Fruit fly (Drosophila melanogaster): Measurements from ENCODE around the gene CG2889.

CG2889 gene

DNA sequence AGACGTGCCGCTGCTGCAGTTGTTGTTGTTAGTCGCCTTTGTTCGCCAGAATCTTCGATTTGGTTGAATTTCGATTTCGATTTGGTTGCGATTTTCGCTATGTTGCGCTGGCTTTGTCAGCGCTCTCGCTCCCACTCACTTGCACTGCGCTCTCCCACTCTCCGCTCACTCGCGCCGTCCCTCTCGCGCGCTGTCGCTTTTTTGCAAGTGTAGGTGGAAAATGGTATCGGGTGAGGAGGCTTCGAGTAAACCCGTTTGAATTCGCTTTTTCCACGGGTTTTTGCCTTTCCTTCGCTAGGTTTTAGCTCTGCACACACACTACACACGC, 439 bp downstream of the CG2889 start:
- TF ChIP-seq OdsH (GFP tag; optimal IDR thresholded peaks at IDR 0.05) (no peak), Dif (GFP tag; optimal IDR thresholded peaks at IDR 0.05; ENCODE audit: partially characterized antibody) (peak; percentile 32)

DNA sequence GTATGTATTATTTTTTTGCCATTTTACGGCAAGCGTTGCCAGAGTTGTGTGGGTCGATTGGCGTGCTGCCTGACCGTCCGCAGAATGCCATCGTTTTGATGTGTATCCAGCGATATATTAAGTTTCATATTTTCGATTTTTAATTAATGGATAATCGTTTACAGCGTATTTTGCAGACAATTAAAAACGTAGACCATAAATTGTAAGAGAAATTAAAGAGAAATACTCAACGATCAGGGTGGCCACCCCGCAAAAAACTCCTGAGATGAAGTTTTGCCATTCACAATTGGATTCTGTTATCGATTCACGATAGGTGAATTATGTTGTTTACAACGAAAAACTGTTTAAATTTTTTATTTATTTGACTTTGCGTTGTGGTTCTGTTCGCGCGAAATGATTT, 887 bp downstream of the CG2889 start, which contains the start of gene nocte:
TSS of gene nocte (minus strand) at position 51 of the 400 bp plus-strand sequence.
- TF ChIP-seq HLH106 (tag; optimal IDR thresholded peaks at IDR 0.05) (peak; percentile 16), foxo (GFP tag; optimal IDR thresholded peaks at IDR 0.05) (peak in 1 of 2 experiments; percentile 32), ey (GFP tag; optimal IDR thresholded peaks at IDR 0.05) (peak; percentile 1), jim (GFP tag; optimal IDR thresholded peaks at IDR 0.05) (no peak), dmrt93B (GFP tag; optimal IDR thresholded peaks at IDR 0.05) (no peak), woc (GFP tag; optimal IDR thresholded peaks at IDR 0.05) (no peak), lola (GFP tag; optimal IDR thresholded peaks at IDR 0.05) (no peak), Jra (GFP tag; optimal IDR thresholded peaks at IDR 0.05) (no peak), Hr83 (GFP tag; optimal IDR thresholded peaks at IDR 0.05; ENCODE audit: poor library complexity, severe bottlenecking) (no peak)

DNA sequence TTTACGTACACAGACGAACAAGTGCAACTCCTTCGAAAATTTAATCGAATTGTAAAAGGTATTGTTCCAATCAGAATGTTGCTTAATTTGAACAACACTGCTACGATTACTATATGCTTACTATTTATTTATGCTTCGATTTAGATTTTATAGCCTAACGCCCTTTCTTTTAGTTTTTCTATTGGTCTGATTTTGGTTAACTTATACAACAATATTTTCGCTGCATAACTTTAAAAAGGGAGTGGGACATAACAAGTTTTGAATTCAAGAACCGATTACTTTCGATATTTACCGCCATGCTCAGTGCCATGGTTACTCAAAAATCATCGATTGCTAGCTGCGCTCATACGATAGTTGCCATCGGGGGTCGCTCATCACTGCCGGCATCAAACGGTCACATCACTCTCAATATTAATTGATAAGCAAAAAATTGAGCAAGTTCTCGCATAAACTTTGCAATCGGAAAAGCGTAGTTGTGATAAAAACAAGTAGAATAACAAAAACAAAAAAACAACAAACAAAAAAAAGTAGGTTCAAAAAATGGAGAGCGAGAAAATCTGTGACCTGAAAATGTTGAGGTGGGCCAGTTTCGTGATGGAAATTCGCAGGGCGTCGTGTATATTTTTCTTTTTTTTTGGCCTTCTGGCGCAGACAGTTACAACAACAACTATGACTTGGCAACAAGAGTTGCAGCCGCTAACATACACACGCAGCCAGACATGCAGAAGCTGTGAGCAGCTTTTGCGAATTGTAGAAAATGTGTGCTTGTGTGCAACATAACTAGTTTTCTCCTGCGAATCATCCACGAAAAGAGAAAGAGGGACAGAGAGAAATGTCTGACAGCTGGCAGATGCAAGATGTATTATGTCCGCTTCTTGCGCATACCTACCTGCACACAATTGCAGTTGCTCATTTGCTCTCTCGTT, 5.0 kb downstream of the CG2889 start, which contains the start of the genes CG2887 and PPP4R2r:
TSS of gene CG2887 (minus strand) at position 51 of the 926 bp plus-strand sequence.
TSS of gene PPP4R2r (plus strand) at position 396 of the 926 bp plus-strand sequence.
- TF ChIP-seq psq (GFP tag; optimal IDR thresholded peaks at IDR 0.05) (peak; percentile 36), N (GFP tag; optimal IDR thresholded peaks at IDR 0.05) (no peak), Jra (GFP tag; optimal IDR thresholded peaks at IDR 0.05) (peak; percentile 39), CrebA (GFP tag; optimal IDR thresholded peaks at IDR 0.05; ENCODE audit: borderline replicate concordance) (no peak), Hr83 (GFP tag; optimal IDR thresholded peaks at IDR 0.05; ENCODE audit: poor library complexity, severe bottlenecking) (no peak)

DNA sequence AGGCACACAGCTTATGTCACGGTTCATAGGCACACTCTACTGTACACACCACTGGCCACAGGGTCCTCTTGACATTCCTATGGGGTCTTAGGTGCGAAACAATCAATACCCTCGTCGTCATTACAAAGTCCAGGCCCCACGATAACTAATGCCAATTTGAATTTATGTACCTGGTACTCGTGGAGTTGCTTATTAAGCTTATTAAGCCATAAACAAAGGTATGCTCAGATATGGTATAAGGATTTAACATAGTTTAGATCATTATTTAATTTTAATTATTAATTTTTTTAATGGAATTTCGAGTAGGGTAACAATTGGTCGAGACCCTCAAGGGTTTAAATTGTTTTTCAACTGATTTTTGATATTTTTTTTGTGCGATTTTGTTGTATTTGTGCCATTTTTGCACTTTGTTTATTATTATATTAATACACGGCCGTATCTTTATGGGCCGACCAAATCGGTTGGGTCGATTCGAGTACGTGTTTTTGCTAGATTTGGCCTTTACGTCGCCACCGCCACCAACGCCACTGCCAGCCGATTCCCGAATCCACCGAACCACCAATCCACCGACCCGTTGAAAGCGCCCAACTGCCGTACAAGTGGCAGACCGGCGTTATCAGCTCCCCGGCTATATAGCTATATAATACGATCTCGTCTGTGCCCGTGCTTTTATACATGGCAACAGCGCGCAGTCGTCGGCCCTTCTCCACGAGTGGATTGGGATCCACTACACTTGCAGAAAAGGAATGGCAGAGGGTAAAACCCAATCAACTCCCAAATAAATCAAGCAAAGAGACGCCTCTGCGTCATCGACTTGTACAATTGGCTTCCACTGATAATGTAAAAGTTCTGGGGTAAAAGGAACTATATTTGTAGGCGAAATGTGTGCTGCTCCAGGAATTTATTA, 10.7 kb downstream of the CG2889 start:
- TF ChIP-seq Rel (GFP tag; optimal IDR thresholded peaks at IDR 0.05) (no peak), Rel (tag; optimal IDR thresholded peaks at IDR 0.05) (peak; percentile 58), HLH106 (tag; optimal IDR thresholded peaks at IDR 0.05) (peak; percentile 3), woc (GFP tag; optimal IDR thresholded peaks at IDR 0.05) (peak; percentile 3), h (GFP tag; optimal IDR thresholded peaks at IDR 0.05) (peak; percentile 9), pan (optimal IDR thresholded peaks at IDR 0.05) (no peak)

DNA sequence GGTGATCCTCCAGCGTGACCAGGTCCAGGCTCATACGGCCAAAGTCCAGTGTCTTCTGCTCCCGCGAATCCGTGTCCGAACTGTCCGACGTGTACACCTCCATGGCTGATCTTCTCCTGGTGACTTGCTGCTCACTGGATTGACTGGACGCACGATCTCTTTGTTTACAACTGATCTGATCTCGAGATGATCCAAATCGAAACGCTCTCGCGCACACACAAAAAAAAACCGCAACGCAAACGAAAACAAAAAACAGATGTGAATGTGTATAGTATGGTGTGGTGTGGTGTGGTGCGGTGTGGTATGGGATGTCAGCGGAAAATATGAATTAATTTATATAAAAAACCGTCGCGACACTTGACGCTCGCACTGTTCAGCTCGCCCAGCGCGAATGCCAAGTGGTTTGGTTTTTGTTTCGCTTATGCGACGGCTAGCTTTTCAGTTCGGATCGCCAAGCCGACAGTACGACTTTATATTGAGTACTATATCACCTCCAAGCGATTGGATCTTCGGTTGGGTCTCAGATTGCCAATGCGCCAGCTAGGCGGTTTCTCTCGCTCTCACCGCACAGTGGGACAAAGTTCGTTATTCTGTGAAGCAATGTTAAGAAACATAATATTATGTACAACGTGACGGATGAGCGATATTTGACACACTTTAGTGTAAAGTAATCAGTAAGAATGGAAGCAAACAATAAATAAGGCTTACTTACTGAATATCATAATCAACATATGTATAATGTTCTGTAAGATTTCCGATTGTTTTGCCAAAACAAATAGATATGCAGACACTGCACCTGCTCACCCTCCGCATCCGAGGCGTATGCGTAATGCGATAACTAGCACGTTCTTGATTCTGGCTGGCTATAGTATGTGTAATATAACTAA, 12.6 kb downstream of the CG2889 start:
- TF ChIP-seq Rel (GFP tag; optimal IDR thresholded peaks at IDR 0.05) (peak; percentile 38), Rel (tag; optimal IDR thresholded peaks at IDR 0.05) (no peak), HLH106 (tag; optimal IDR thresholded peaks at IDR 0.05) (peak; percentile 67), Abd-B (GFP tag; optimal IDR thresholded peaks at IDR 0.05) (no peak), br (GFP tag; optimal IDR thresholded peaks at IDR 0.05) (peak; percentile 52), ey (GFP tag; optimal IDR thresholded peaks at IDR 0.05) (peak; percentile 71), CG9705 (GFP tag; optimal IDR thresholded peaks at IDR 0.05) (no peak), usp (GFP tag; optimal IDR thresholded peaks at IDR 0.05) (no peak), OdsH (GFP tag; optimal IDR thresholded peaks at IDR 0.05) (peak; percentile 64), fru (GFP tag; optimal IDR thresholded peaks at IDR 0.05) (peak; percentile 84), sv (GFP tag; optimal IDR thresholded peaks at IDR 0.05) (peak; percentile 39), brk (GFP tag; optimal IDR thresholded peaks at IDR 0.05) (peak; percentile 63), CrebA (GFP tag; optimal IDR thresholded peaks at IDR 0.05; ENCODE audit: borderline replicate concordance) (no peak), Mio (GFP tag; optimal IDR thresholded peaks at IDR 0.05) (no peak), rgr (GFP tag; optimal IDR thresholded peaks at IDR 0.05) (peak; percentile 65), Dfd (GFP tag; optimal IDR thresholded peaks at IDR 0.05) (no peak), Sp1 (GFP tag; optimal IDR thresholded peaks at IDR 0.05) (peak; percentile 66), h (GFP tag; optimal IDR thresholded peaks at IDR 0.05) (peak; percentile 77), Myc (optimal IDR thresholded peaks at IDR 0.05) (no peak), N (GFP tag; optimal IDR thresholded peaks at IDR 0.05) (no peak), Dif (GFP tag; optimal IDR thresholded peaks at IDR 0.05; ENCODE audit: partially characterized antibody) (no peak), Hr78 (GFP tag; optimal IDR thresholded peaks at IDR 0.05) (no peak), foxo (GFP tag; optimal IDR thresholded peaks at IDR 0.05) (peak in 1 of 2 experiments; percentile 74), dl (GFP tag; optimal IDR thresholded peaks at IDR 0.05; ENCODE audit: insufficient read depth in 1 of 2, partially characterized antibody in 2 of 2) (no peak), Hr83 (GFP tag; optimal IDR thresholded peaks at IDR 0.05; ENCODE audit: poor library complexity, severe bottlenecking) (peak; percentile 8), dsf (GFP tag; optimal IDR thresholded peaks at IDR 0.05; ENCODE audit: borderline replicate concordance) (no peak), lola (GFP tag; optimal IDR thresholded peaks at IDR 0.05) (no peak), pan (optimal IDR thresholded peaks at IDR 0.05) (no peak), Jra (GFP tag; optimal IDR thresholded peaks at IDR 0.05) (peak; percentile 27), psq (GFP tag; optimal IDR thresholded peaks at IDR 0.05) (peak; percentile 34), woc (GFP tag; optimal IDR thresholded peaks at IDR 0.05) (peak; percentile 28)
